Fruit fly (Drosophila melanogaster): ENCODE measurements around the gene GC1.

The GC1 gene

dm6 chr3R:12016828-12017280 is 49.3 kb downstream of the GC1 start, which contains the start of the genes DCAF12 and Spt3 (continued):
- peak; percentile 48 for TF ChIP-seq B-H2 (GFP tag; optimal IDR thresholded peaks at IDR 0.05)
- TF ChIP-seq CG17612 (GFP tag; IDR thresholded peaks at IDR 0.05), result no peak
- no peak for TF ChIP-seq CG3065 (GFP tag; optimal IDR thresholded peaks at IDR 0.05)
- TF ChIP-seq CG10267 (tag; optimal IDR thresholded peaks at IDR 0.05), result peak; percentile 70
- no peak for TF ChIP-seq jigr1 (GFP tag; IDR thresholded peaks at IDR 0.05)
- TF ChIP-seq gce (GFP tag; IDR thresholded peaks at IDR 0.05), result no peak
- peak; percentile 74 for TF ChIP-seq CG17829 (tag; optimal IDR thresholded peaks at IDR 0.05)
- TF ChIP-seq CG17186 (GFP tag; optimal IDR thresholded peaks at IDR 0.05), result peak; percentile 2
- peak; percentile 77; the same call in 2 of the 3 replicates for TF ChIP-seq zen2 (GFP tag; IDR thresholded peaks at IDR 0.05; ENCODE audit: partially characterized antibody)
- no peak for TF ChIP-seq sug (tag; optimal IDR thresholded peaks at IDR 0.05)
- no peak for TF ChIP-seq Awh (GFP tag; IDR thresholded peaks at IDR 0.05)
- no peak for TF ChIP-seq bab2 (GFP tag; optimal IDR thresholded peaks at IDR 0.05)
- TF ChIP-seq gcm (GFP tag; optimal IDR thresholded peaks at IDR 0.05), result peak; percentile 51
- no peak for TF ChIP-seq ATbp (GFP tag; optimal IDR thresholded peaks at IDR 0.05)
- no peak for TF ChIP-seq dan (GFP tag; IDR thresholded peaks at IDR 0.05)
- no peak for TF ChIP-seq ttk (GFP tag; IDR thresholded peaks at IDR 0.05)
- no peak for TF ChIP-seq Asciz (GFP tag; optimal IDR thresholded peaks at IDR 0.05)
- TF ChIP-seq CG13123 (GFP tag; optimal IDR thresholded peaks at IDR 0.05), result no peak
- TF ChIP-seq dysf (GFP tag; IDR thresholded peaks at IDR 0.05), result 0 out of 3 replicates have a peak, but pooled peaks have one; percentile 50
- peak; percentile 44 for TF ChIP-seq Side (GFP tag; optimal IDR thresholded peaks at IDR 0.05)
- no peak for TF ChIP-seq HmgZ (tag; optimal IDR thresholded peaks at IDR 0.05)
- no peak for TF ChIP-seq Antp (GFP tag; optimal IDR thresholded peaks at IDR 0.05)
- TF ChIP-seq shn (GFP tag; optimal IDR thresholded peaks at IDR 0.05), result no peak
- TF ChIP-seq CG1233 (GFP tag; optimal IDR thresholded peaks at IDR 0.05), result peak; percentile 48
- peak; percentile 67 for TF ChIP-seq ato (GFP tag; IDR thresholded peaks at IDR 0.05; ENCODE audit: partially characterized antibody)
- TF ChIP-seq CG12659 (GFP tag; optimal IDR thresholded peaks at IDR 0.05), result peak; percentile 60
- peak; percentile 63 for TF ChIP-seq CG32532 (GFP tag; IDR thresholded peaks at IDR 0.05)
- no peak for TF ChIP-seq Eip74EF (GFP tag; optimal IDR thresholded peaks at IDR 0.05)
- TF ChIP-seq CG6689 (GFP tag; IDR thresholded peaks at IDR 0.05), result peak; percentile 42
- TF ChIP-seq CG15479 (GFP tag; optimal IDR thresholded peaks at IDR 0.05), result no peak
- peak; percentile 69 for TF ChIP-seq CG30020 (tag; optimal IDR thresholded peaks at IDR 0.05)

- TF ChIP-seq stwl (tag; optimal IDR thresholded peaks at IDR 0.05) (peak; percentile 16), pfk (GFP tag; optimal IDR thresholded peaks at IDR 0.05) (peak; percentile 90), ewg (GFP tag; optimal IDR thresholded peaks at IDR 0.05) (peak; percentile 58), lilli (GFP tag; optimal IDR thresholded peaks at IDR 0.05) (no peak), gcm (GFP tag; optimal IDR thresholded peaks at IDR 0.05) (no peak), Blimp-1 (GFP tag; optimal IDR thresholded peaks at IDR 0.05) (no peak), scrt (GFP tag; optimal IDR thresholded peaks at IDR 0.05) (peak; percentile 97)
Observed at dm6 chr3R:12020987-12021386, 53.5 kb downstream of the GC1 start.
